Fruit fly (Drosophila melanogaster) S2 (cell line): ENCODE measurements around the gene CG17477.

ENCODE experiments used
- CG8478 ChIP-seq: fragments of >200 bp; optimal IDR thresholded peaks from 2 replicates; lab custom pipeline; 2018
- CTCF ChIP-seq, 2 experiments: fragments of >200 bp; optimal IDR thresholded peaks; 2 replicates each; lab custom pipeline; 2018

dm6 chr3R:17147647-17148244 lies 21.0 kb upstream of the CG17477 start:
- no peak for TF ChIP-seq CTCF (optimal IDR thresholded peaks at IDR 0.05; lab: Kevin White, UChicago)
- TF ChIP-seq CG8478 (lab: Kevin White, UChicago) = no peak
